Fruit fly (Drosophila melanogaster): ENCODE results near the gene CG14551.

DNA sequence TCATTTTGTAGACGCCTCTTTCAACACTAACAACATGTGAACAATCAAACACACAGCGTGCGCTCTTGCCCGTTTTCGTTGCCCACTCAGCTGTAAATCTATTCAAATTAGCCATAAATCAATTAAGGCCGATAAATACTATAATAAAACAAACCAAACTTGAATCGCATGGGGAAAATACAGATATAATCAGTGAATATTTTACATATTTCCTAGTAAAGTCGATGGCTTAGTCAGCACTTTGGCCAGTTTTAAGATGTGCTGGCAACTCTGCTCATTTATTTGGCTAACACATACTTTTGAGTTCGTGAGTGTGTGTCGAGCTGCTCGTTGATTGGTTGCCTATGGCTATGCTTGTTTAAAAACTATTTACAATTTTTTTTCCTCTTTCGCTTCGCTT lies 36.4 kb upstream of the CG14551 start:
- TF ChIP-seq E2f1 (GFP tag; IDR thresholded peaks at IDR 0.05) (no peak), CG7745 (tag; optimal IDR thresholded peaks at IDR 0.05) (no peak), CG4360 (GFP tag; IDR thresholded peaks at IDR 0.05) (no peak), Neu2 (GFP tag; optimal IDR thresholded peaks at IDR 0.05; ENCODE audit: borderline replicate concordance) (no peak), Oli (tag; optimal IDR thresholded peaks at IDR 0.05) (no peak), Aef1 (GFP tag; IDR thresholded peaks at IDR 0.05) (0 out of 3 replicates have a peak, but pooled peaks have one; percentile 6), pan (optimal IDR thresholded peaks at IDR 0.05) (no peak), pan (GFP tag; optimal IDR thresholded peaks at IDR 0.05 in 1 of 2, IDR thresholded peaks at IDR 0.05 in 1 of 2) (no peak), Dp (GFP tag; optimal IDR thresholded peaks at IDR 0.05) (no peak), CG7928 (GFP tag; optimal IDR thresholded peaks at IDR 0.05) (no peak), CG17359 (tag; optimal IDR thresholded peaks at IDR 0.05) (no peak)

Measured in whole organism, embryonic.